Fruit fly (Drosophila melanogaster) whole organism, wandering third instar larva: ENCODE measurements around the gene Tsp33B.

Experiments used
- CG9705 ChIP-seq: fragments of 200-800 bp; sonication (Bioruptor generic); optimal IDR thresholded peaks from 2 replicates; lab custom pipeline; 2018; ENCODE audit warnings: missing biosample characterization, mild to moderate bottlenecking, missing genetic modification characterization
- Dfd ChIP-seq: fragments of >200 bp; optimal IDR thresholded peaks from 2 replicates; lab custom pipeline; 2017; ENCODE audit warnings: missing biosample characterization, missing genetic modification characterization
- Hnf4 ChIP-seq: fragments of 200-800 bp; sonication (Bioruptor generic); optimal IDR thresholded peaks from 2 replicates; lab custom pipeline; 2016; ENCODE audit warnings: missing biosample characterization, mild to moderate bottlenecking, missing genetic modification characterization
- Hr83 ChIP-seq: fragments of 200-300 bp; sonication (Bioruptor generic); optimal IDR thresholded peaks from 2 replicates; lab custom pipeline; 2016; ENCODE audit warnings: missing biosample characterization, mild to moderate bottlenecking, missing genetic modification characterization, moderate library complexity; ENCODE audit not compliant: poor library complexity, severe bottlenecking
- Myc ChIP-seq: fragments of >200 bp; optimal IDR thresholded peaks from 2 replicates; lab custom pipeline; 2017
- N ChIP-seq: fragments of >200 bp; optimal IDR thresholded peaks from 2 replicates; lab custom pipeline; 2018; ENCODE audit warnings: missing biosample characterization, missing external identifiers, missing genetic modification characterization
- Sp1 ChIP-seq: fragments of 200-800 bp; sonication (Bioruptor generic); optimal IDR thresholded peaks from 3 replicates; lab custom pipeline; 2019; ENCODE audit warnings: missing biosample characterization, mild to moderate bottlenecking, missing genetic modification characterization, moderate library complexity
- br ChIP-seq: fragments of 200-800 bp; sonication (Bioruptor generic); optimal IDR thresholded peaks from 2 replicates; lab custom pipeline; 2016; ENCODE audit warnings: missing biosample characterization, missing genetic modification characterization
- brk ChIP-seq: fragments of 200-800 bp; sonication (Bioruptor generic); optimal IDR thresholded peaks from 2 replicates; lab custom pipeline; 2016; ENCODE audit warnings: missing biosample characterization, mild to moderate bottlenecking, missing genetic modification characterization
- dl ChIP-seq, 2 experiments: fragments of 175-275, 200-275 bp in 1 of 2; fragments of 200-275 bp in 1 of 2; sonication (Bioruptor generic); optimal IDR thresholded peaks; lab custom pipeline; 2018; ENCODE audit warnings: mild to moderate bottlenecking in 2 of 2, missing biosample characterization in 2 of 2, missing genetic modification characterization in 2 of 2, moderate library complexity in 2 of 2; ENCODE audit not compliant: partially characterized antibody in 2 of 2, insufficient read depth in 1 of 2
- fru ChIP-seq: fragments of 200-800 bp; sonication (Bioruptor generic); optimal IDR thresholded peaks from 3 replicates; lab custom pipeline; 2016; ENCODE audit warnings: missing biosample characterization, mild to moderate bottlenecking, missing genetic modification characterization
- jim ChIP-seq: fragments of 175-275, 200-325 bp; sonication (Bioruptor generic); optimal IDR thresholded peaks from 2 replicates; lab custom pipeline; 2016; ENCODE audit warnings: missing biosample characterization, mild to moderate bottlenecking, missing genetic modification characterization
- usp ChIP-seq: fragments of >200 bp; optimal IDR thresholded peaks from 2 replicates; lab custom pipeline; 2017; ENCODE audit warnings: missing biosample characterization, missing genetic modification characterization
- woc ChIP-seq: sonication (Bioruptor generic); optimal IDR thresholded peaks from 2 replicates; lab custom pipeline; 2016; ENCODE audit warnings: missing biosample characterization, mild to moderate bottlenecking, missing genetic modification characterization

- TF ChIP-seq fru (GFP tag; lab: Kevin White, UChicago) (no peak), dl (GFP tag; optimal IDR thresholded peaks at IDR 0.05; lab: Kevin White, UChicago; ENCODE audit: insufficient read depth in 1 of 2, partially characterized antibody in 2 of 2) (no peak), jim (GFP tag; lab: Kevin White, UChicago) (no peak), Myc (lab: Kevin White, UChicago) (no peak), Dfd (GFP tag; lab: Kevin White, UChicago) (no peak), brk (GFP tag; lab: Kevin White, UChicago) (no peak), Hnf4 (no peak), woc (GFP tag; lab: Kevin White, UChicago) (no peak), Hr83 (GFP tag; lab: Kevin White, UChicago) (no peak), CG9705 (no peak), Sp1 (no peak), N (no peak), br (GFP tag; lab: Kevin White, UChicago) (no peak), usp (GFP tag; lab: Kevin White, UChicago) (no peak)
Observed at dm6 chr2L:11840391-11840790, 48.2 kb upstream of the Tsp33B start, which contains the start of gene CG31704.
